Fruit fly (Drosophila melanogaster) ovary, adult (tissue): ENCODE measurements around the gene CG8508.

Source experiments
- CG17801 ChIP-seq: fragments of 200-800 bp; optimal IDR thresholded peaks from 2 replicates; lab custom pipeline; 2019; ENCODE audit warnings: missing biosample characterization, mild to moderate bottlenecking, missing genetic modification characterization, moderate library complexity; ENCODE audit not compliant: partially characterized antibody

CG8508 gene

DNA sequence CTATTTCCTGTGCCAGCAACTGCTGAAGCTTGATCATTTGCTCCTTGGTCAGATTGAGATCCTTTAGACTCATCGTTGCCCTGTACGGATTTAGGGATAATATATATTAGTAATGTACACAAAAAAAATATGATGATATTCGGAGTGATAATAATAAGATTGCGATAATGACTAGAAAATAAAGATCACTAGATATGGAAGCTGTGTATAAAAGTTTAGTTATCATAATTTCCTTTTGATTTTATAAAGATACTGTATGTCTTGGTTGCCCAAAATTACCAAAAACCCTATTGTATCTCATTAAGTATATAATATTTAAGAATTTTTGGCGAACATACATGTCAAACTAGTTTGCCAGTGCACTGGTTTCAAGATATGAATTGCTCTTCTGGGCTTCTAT lies at the start of gene CG8508:
CG8508 (minus strand) TSS at position 101 of the 400 bp plus-strand sequence.
- no peak for TF ChIP-seq CG17801

DNA sequence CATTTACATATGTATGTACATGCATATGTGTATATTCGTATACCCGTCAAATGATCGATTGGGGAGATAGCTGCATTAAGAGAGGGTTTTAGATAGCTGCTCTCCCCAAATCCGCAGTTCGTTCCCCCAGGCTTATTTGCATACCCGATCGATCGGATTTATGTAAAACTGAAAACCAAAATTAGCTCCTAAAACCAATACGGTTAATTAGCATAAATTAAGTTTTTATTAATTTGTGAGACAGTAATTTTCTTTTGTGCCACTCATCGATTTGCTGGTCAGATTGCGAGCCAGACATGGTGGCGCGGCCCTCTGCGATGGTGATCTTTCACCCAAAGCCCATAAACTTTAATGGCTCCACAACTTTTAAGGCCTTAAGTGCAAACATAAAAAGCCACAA lies 44.9 kb upstream of the CG8508 start:
- no peak for TF ChIP-seq CG17801

DNA sequence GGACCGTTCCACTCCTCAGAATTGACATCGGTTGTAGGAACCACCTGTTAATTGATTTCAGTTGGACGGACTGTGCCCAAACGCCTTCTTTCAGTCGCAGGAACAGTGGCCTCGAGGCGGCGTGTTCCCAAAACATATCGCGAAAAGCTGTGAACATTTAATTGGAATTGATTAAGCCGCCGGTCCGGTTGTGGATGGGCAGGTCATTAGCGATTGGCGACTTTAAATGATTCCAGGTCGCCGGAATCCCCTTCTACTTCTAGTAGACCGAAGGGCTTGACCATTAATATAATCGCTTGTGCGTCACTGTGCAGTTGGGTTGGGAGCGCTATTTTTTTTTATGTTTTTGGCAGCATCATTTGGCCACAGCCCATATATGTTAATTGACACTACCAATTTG lies 35.5 kb upstream of the CG8508 start:
- TF ChIP-seq CG17801 = no peak

DNA sequence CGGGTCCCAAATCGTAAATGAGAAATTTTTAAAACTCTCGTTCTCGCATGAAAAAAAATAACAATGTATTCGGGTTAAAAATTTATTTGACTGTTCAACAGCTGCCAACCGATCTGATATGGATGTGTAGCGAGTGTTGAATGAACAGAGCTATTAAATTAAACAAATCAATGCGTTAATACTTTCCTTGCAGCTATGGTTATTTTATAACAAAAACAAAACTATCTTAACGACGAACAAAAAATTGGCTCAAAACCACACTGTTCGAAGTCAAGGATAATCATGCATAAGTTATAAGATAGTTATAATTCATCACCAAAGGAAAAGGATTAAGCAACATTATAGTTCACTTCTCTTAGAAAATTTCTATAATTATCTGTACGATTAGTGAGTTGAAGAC lies 34.2 kb upstream of the CG8508 start, which contains the start of gene CG8476:
CG8476 (minus strand) TSS at position 101 of the 400 bp plus-strand sequence.
- no peak for TF ChIP-seq CG17801

DNA sequence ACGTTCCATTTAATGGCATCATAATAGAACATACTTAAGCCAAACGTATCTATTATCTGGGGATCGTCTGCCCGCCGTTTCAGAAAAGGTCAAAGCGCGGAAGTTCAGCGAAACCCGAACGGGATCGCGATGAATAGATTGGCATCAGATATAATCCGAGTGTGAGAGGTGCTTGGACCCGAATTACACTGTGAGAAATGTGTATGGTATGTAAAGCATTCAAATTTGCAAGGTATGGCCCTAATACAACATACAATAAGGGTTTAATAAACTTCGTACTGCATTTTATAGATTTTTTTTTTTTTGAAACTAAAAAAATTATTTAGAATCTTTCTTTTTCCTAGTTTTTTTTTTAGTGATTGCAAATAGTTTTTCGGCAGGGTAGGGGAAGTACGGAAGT lies 32.4 kb upstream of the CG8508 start:
- TF ChIP-seq CG17801 = no peak

DNA sequence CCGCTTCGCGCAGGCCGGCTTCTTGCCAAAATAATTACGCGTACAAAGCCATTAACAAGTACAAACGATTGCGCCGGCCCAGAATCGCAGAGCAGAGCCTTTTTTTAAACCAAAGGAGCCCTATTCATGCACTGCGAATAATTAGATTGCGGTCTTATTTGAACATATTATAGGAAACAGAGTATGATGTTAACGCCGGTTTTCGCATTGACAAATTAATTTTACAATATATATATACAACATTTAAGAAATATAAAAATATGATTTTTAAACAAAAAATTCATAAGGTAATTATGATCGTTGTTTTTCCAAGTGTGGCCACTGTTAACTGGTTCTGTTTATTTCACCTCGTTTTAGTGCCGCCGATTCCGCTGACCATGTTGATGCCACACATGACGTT lies 28.8 kb upstream of the CG8508 start:
- TF ChIP-seq CG17801 = no peak

DNA sequence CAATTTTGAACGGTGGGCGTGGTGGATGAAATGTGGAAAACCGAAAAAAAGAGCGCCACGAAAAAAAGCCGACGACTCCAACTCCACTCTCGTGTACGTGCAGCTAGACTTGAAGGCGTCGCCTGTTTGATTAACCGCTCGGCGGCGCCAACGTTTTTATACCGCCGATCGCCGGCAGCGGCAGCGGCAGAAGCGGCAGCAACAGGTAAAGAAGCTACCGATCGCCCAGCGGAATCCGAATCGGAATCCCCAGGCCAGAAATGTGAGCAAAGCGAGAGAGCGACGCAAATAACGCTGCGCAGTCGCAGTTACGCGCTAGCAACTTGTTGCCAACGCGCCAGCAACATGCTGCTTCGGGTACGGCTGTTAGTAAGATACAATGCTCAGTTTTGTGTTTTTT lies 28.1 kb upstream of the CG8508 start, which contains the start of gene CG8483:
CG8483 (minus strand) TSS at position 119 of the 400 bp plus-strand sequence.
- no peak for TF ChIP-seq CG17801

DNA sequence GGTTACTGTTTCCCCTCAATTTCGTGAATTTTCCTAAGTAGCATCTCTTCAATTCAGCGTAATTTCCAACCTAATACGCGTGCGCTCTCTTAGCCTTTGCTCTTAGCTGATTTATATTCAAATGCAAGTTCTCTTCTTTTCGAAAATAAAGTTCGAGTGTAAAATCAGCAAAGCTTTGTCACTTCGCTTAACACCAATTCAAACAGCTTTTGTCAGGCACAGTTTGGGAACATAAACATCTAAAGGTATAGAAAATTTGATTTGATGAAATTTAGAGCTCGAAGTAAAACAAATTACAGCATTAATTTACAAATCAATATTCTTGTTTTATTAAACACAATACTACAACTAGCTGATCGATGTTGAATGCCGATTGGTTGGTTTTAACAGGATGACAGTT lies 22.2 kb upstream of the CG8508 start:
- TF ChIP-seq CG17801 = no peak

DNA sequence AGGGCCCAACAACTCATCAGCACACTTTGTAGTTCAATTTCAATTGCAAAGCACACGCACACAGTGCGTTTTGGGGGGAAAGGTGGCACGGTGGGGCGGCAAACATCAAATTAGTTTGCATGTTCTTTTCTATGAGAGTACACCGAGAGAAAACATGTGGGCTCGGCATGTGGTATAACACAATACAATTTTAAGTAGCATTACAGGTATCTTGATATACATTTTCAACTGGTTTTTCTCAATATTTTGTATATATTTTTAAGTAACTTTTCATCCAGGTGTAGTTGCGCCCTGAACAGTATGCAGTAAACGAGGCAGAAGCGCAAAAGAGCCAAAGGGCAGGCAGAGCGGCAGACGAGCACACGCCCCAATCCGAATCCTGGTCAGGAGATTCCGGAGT lies 14.1 kb upstream of the CG8508 start:
- no peak for TF ChIP-seq CG17801

DNA sequence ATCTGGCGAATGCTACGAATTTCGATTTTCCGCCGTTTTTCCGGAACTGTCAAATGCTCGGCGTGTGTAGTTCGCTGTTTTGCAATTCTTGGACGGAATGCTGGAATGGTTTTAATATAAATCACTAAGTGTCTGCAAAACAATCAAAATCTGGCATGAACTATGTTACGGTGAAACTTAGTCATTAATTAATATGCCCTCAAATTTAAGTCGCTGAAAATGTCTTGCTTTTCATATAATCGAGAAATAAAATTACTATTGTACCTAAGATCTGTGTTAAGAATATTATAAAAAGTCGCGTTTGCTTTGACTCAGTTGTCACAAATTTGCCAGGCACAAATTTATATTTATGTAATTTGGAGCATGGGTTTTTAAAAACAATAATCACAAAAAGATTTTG lies 5.0 kb upstream of the CG8508 start, which contains the start of gene CG8141:
CG8141 (plus strand) TSS at position 301 of the 400 bp plus-strand sequence.
- TF ChIP-seq CG17801 = no peak

DNA sequence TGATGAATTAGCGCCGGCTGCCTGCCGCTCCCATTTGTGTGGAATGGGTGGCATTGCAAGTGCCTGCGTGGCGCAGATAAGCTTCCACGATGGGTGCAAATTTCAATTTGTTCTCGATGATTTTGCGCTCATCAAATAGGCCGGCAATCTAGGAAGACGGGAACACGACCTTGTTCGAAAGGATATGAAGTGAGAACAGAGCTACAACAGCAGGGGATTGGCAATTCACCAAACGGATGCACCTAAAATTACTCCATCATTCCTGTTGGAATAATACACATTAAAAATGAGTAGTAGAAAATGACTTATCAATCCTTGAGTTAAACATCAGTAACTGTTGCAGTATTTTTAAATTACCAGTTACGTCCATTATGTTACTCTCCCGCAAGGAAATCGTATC lies 1.9 kb upstream of the CG8508 start, which contains the start of gene CG14380:
CG14380 (plus strand) TSS at position 301 of the 400 bp plus-strand sequence.
- no peak for TF ChIP-seq CG17801

DNA sequence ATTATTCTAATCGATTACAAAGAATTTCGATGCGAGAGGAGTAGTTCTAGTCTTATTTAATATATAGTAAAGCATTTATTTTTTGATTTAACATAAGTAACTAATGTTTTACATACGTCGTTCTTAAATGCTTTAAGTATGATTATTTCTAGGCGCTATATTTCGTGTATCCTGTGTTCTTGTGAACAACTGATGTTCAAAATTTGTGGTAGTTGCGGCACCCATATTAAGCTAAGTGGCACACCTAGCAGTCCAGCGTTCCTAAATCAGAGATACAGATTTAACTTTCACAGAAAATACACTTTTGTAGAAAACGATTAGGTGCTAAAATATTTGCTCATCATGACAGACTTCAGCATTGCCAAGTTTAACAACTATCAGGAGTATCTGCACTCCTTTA lies 5.3 kb downstream of the CG8508 start, which contains the start of gene CG8138:
CG8138 (plus strand) TSS at position 301 of the 400 bp plus-strand sequence.
- no peak for TF ChIP-seq CG17801

DNA sequence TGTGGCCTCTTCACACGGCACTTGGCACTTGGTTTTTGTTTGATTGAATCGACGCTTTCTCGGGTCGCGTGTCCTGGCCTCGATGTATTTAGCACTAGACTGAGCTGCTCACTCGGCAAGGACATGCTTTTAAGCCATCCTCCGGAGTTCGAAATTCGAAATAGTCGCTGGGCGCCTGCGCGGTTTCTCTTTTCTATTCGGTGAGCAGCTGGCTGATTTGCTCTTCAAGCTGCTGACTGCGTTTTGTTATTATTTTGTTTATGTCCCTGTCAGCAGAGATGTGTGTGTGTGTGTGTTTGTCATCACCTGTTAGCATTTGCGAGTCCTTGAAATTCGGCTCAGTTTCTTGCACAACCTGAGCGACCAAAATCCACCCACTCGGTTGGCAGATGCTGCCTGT lies 30.7 kb downstream of the CG8508 start, which contains the start of gene 2mit:
2mit (minus strand) TSS at position 101 of the 400 bp plus-strand sequence.
- no peak for TF ChIP-seq CG17801

DNA sequence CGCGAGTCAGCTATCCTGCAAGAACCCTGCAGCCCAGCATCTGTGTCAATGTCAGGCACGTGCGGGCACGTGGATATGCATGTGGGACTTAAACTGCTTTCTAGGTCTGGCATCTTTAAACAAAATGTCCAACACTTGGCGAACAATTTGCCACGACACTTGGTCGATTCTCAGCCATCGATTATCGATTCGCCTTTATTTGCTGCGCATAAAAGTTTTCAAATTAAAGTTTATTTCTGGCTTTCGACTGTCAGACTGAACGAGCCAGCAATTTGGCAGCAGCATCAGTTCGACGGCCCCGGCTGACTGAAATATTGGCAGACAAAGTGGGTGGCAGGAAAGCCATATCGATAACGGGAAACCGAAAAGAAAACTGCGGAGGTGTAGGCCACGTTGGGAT lies 48.2 kb downstream of the CG8508 start:
- TF ChIP-seq CG17801 = no peak
